In genomic region chrII:10402991-10403390, ce11 we compare ENCODE assay signal across 6 worm cellular contexts.
TF ChIP-seq lines count a peak whose summit lies in the region.

No protein-coding gene starts in this region.

TF ChIP-seq in whole organism, L1 larva, 84 proteins besides CTCF, POLR2A, EP300 and RAD21:
- TF ChIP-seq nhr-28 (tag; optimal IDR thresholded peaks at IDR 0.05; lab: Kevin White, UChicago), result no peak
- TF ChIP-seq unc-30 (tag; optimal IDR thresholded peaks at IDR 0.05; lab: Kevin White, UChicago), result no peak
- TF ChIP-seq lin-13 (GFP tag; optimal IDR thresholded peaks at IDR 0.05; lab: Kevin White, UChicago), result no peak
- peak; percentile 33 for TF ChIP-seq nhr-20 (tag; optimal IDR thresholded peaks at IDR 0.05; lab: Kevin White, UChicago)
- TF ChIP-seq nhr-90 (tag; optimal IDR thresholded peaks at IDR 0.05; lab: Kevin White, UChicago; ENCODE audit: poor library complexity), result peak; percentile 5
- no peak for TF ChIP-seq ceh-63 (GFP tag; optimal IDR thresholded peaks at IDR 0.05; lab: Kevin White, UChicago)
- no peak for TF ChIP-seq nhr-76 (tag; optimal IDR thresholded peaks at IDR 0.05; lab: Kevin White, UChicago)
- TF ChIP-seq elt-2 (tag; optimal IDR thresholded peaks at IDR 0.05; lab: Kevin White, UChicago), result peak; percentile 88
- no peak for TF ChIP-seq mef-2 (tag; optimal IDR thresholded peaks at IDR 0.05; lab: Kevin White, UChicago)
- TF ChIP-seq skn-1 (tag; optimal IDR thresholded peaks at IDR 0.05; lab: Kevin White, UChicago), result no peak
- peak in 1 of 2 experiments; percentile 5 for TF ChIP-seq lin-35 (GFP tag; optimal IDR thresholded peaks at IDR 0.05; lab: Kevin White, UChicago)

TF ChIP-seq in whole organism, L2 larva, 48 proteins besides CTCF, POLR2A, EP300 and RAD21:
- TF ChIP-seq Y55F3AM.14 (GFP tag; optimal IDR thresholded peaks at IDR 0.05; lab: Kevin White, UChicago) (no peak), unc-62 (GFP tag; optimal IDR thresholded peaks at IDR 0.05; lab: Kevin White, UChicago) (no peak), unc-55 (GFP tag; optimal IDR thresholded peaks at IDR 0.05; lab: Kevin White, UChicago) (no peak), fos-1 (tag; optimal IDR thresholded peaks at IDR 0.05; lab: Kevin White, UChicago) (peak; percentile 81), nhr-237 (tag; optimal IDR thresholded peaks at IDR 0.05; lab: Kevin White, UChicago) (no peak), gmeb-1 (tag; optimal IDR thresholded peaks at IDR 0.05; lab: Kevin White, UChicago) (peak; percentile 19), ztf-1 (GFP tag; conservative IDR thresholded peaks at IDR 0.05; lab: Robert Waterston, UW) (no peak), sma-9 (GFP tag; optimal IDR thresholded peaks at IDR 0.05; lab: Kevin White, UChicago) (peak; percentile 53), sma-9 (tag; optimal IDR thresholded peaks at IDR 0.05; lab: Kevin White, UChicago) (no peak), sem-4 (tag; optimal IDR thresholded peaks at IDR 0.05; lab: Kevin White, UChicago) (no peak), nhr-23 (tag; optimal IDR thresholded peaks at IDR 0.05; lab: Kevin White, UChicago) (no peak), aly-2 (tag; optimal IDR thresholded peaks at IDR 0.05; lab: Kevin White, UChicago) (no peak)

TF ChIP-seq in whole organism, L3 larva, 47 proteins besides CTCF, POLR2A, EP300 and RAD21:
- no peak for TF ChIP-seq nhr-28 (tag; optimal IDR thresholded peaks at IDR 0.05; lab: Kevin White, UChicago)
- peak; percentile 50 for TF ChIP-seq pqm-1 (tag; optimal IDR thresholded peaks at IDR 0.05; lab: Kevin White, UChicago)
- TF ChIP-seq elt-2 (tag; optimal IDR thresholded peaks at IDR 0.05; lab: Kevin White, UChicago), result peak; percentile 89
- no peak for TF ChIP-seq tbx-2 (tag; optimal IDR thresholded peaks at IDR 0.05; lab: Kevin White, UChicago)
TF ChIP-seq in whole organism, L3 larva: peak in this region for 2.

TF ChIP-seq in whole organism, L4 larva, 104 proteins besides CTCF, POLR2A, EP300 and RAD21:
- TF ChIP-seq unc-62 (GFP tag; optimal IDR thresholded peaks at IDR 0.05 in 1 of 2; lab: Kevin White, UChicago) (peak in 1 of 2 experiments; percentile 62), unc-62 (tag; optimal IDR thresholded peaks at IDR 0.05; lab: Kevin White, UChicago) (no peak), F37D6.2 (tag; optimal IDR thresholded peaks at IDR 0.05; lab: Kevin White, UChicago) (no peak), tra-1 (GFP tag; IDR thresholded peaks at IDR 0.05; lab: Robert Waterston, UW) (peak; percentile 57; the same call in 1 of the 2 replicates), saeg-2 (GFP tag; IDR thresholded peaks at IDR 0.05; lab: Robert Waterston, UW) (no peak), daf-16 (GFP tag; optimal IDR thresholded peaks at IDR 0.05; lab: Kevin White, UChicago) (no peak), daf-16 (tag; optimal IDR thresholded peaks at IDR 0.05; lab: Kevin White, UChicago) (peak; percentile 85), pqm-1 (tag; optimal IDR thresholded peaks at IDR 0.05; lab: Kevin White, UChicago) (peak; percentile 87), dmd-6 (GFP tag; IDR thresholded peaks at IDR 0.05; lab: Robert Waterston, UW) (peak; percentile 86), dve-1 (tag; optimal IDR thresholded peaks at IDR 0.05; lab: Kevin White, UChicago; ENCODE audit: insufficient read depth) (peak; percentile 47), nhr-28 (tag; optimal IDR thresholded peaks at IDR 0.05; lab: Kevin White, UChicago) (peak; percentile 82)

TF ChIP-seq in whole organism, late embryonic, 69 proteins besides CTCF, POLR2A, EP300 and RAD21:
- TF ChIP-seq elt-2 (tag; optimal IDR thresholded peaks at IDR 0.05; lab: Kevin White, UChicago) (peak; percentile 67), che-1 (tag; optimal IDR thresholded peaks at IDR 0.05; lab: Kevin White, UChicago) (no peak), gmeb-2 (tag; optimal IDR thresholded peaks at IDR 0.05; lab: Kevin White, UChicago) (no peak), ceh-9 (tag; optimal IDR thresholded peaks at IDR 0.05; lab: Kevin White, UChicago) (no peak), nhr-232 (tag; optimal IDR thresholded peaks at IDR 0.05; lab: Kevin White, UChicago) (no peak)

TF ChIP-seq in whole organism, young adult, 124 proteins besides CTCF, POLR2A, EP300 and RAD21:
- TF ChIP-seq nhr-80 (tag; optimal IDR thresholded peaks at IDR 0.05; lab: Kevin White, UChicago) (peak; percentile 92), F23B12.7 (tag; optimal IDR thresholded peaks at IDR 0.05; lab: Kevin White, UChicago; ENCODE audit: insufficient read depth) (no peak)
